Worm (Caenorhabditis elegans) whole organism, mixed stage, embryonic: ENCODE data around the gene srg-50.

ENCODE experiments used
- hlh-1 ChIP-seq: fragments of 150-350 bp; optimal IDR thresholded peaks from 2 replicates; lab custom pipeline; 2014; ENCODE audit warnings: missing biosample characterization, missing genetic modification reagents, missing genetic modification characterization
- lin-13 ChIP-seq: fragments of 150-350 bp; optimal IDR thresholded peaks from 2 replicates; lab custom pipeline; 2014; ENCODE audit warnings: missing biosample characterization, missing genetic modification characterization
- mab-5 ChIP-seq: fragments of 150-350 bp; optimal IDR thresholded peaks from 2 replicates; lab custom pipeline; 2014; ENCODE audit warnings: missing biosample characterization, missing genetic modification characterization
- sem-2 ChIP-seq: fragments of 200-800 bp; sonication (Bioruptor generic); optimal IDR thresholded peaks from 2 replicates; lab custom pipeline; 2018; ENCODE audit warnings: mild to moderate bottlenecking, missing genetic modification characterization, missing compliant biosample characterization
- unc-62 ChIP-seq: fragments of 150-350 bp; optimal IDR thresholded peaks from 2 replicates; lab custom pipeline; 2014; ENCODE audit warnings: missing biosample characterization, missing genetic modification reagents, missing genetic modification characterization

DNA sequence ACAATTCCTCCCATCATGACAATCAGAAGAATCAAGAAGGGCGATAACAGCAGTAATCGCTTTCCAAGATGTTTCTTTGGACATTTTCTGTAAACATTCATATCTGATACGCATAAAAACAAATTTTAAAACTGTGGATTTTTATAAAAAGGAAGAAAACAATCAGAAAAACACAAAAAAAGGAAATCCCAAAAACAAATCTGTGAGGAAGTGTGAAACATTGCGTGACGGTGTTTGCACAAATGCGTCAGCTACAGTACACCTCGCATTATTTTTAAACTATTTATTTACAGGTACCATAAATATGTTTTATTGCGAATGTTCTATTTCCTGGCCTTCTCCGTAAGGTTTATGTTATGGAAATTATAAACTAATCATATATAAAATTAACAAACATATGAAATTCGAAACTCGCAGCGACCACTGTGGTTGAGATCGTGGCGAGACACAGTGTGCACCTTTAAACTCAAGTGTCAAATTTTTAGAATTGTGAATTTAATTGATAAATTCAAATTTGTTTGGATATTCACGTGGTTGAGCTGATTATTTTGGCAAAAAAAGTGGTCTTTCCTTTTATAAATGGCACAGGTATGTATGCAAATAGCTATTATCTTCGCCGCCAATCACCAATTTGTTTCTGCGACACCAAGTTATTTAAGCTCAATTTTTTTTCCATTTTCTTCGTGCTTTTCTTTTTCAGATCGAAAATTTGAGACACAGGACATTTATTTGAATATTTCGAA is 46.5 kb upstream of the srg-50 start, which contains the start of the genes C34D4.10 and str-48:
- TF ChIP-seq sem-2 (GFP tag; lab: Kevin White, UChicago) = no peak
- TF ChIP-seq hlh-1 (tag; lab: Kevin White, UChicago) = no peak
- TF ChIP-seq lin-13 (tag; lab: Kevin White, UChicago) = no peak
- no peak for TF ChIP-seq mab-5
- TF ChIP-seq unc-62 (GFP tag; lab: Kevin White, UChicago) = no peak
